Worm (Caenorhabditis elegans) whole organism, L3 larva: ENCODE results near the gene daf-12.

Source experiments
- ama-1 ChIP-seq: fragments of 150-350 bp; optimal IDR thresholded peaks from 2 replicates; lab custom pipeline; 2018
- ceh-82 ChIP-seq: fragments of 150-350 bp; optimal IDR thresholded peaks from 2 replicates; lab custom pipeline; 2014; ENCODE audit warnings: missing biosample characterization, missing genetic modification characterization
- fos-1 ChIP-seq: fragments of 150-350 bp; optimal IDR thresholded peaks from 2 replicates; lab custom pipeline; 2014; ENCODE audit warnings: missing biosample characterization, missing genetic modification characterization
- nhr-11 ChIP-seq: fragments of 150-350 bp; optimal IDR thresholded peaks from 2 replicates; lab custom pipeline; 2014; ENCODE audit warnings: missing biosample characterization, missing genetic modification characterization
- nhr-12 ChIP-seq: fragments of 150-350 bp; optimal IDR thresholded peaks from 2 replicates; lab custom pipeline; 2014; ENCODE audit warnings: missing biosample characterization, missing genetic modification characterization
- snpc-4 ChIP-seq: fragments of 150-350 bp; optimal IDR thresholded peaks from 2 replicates; lab custom pipeline; 2014; ENCODE audit warnings: missing biosample characterization, missing genetic modification characterization
- unc-62 ChIP-seq: fragments of 150-350 bp; sonication (generic microtip); optimal IDR thresholded peaks from 4 replicates; lab custom pipeline; 2014; ENCODE audit warnings: missing biosample characterization, missing genetic modification reagents, missing genetic modification characterization

DNA sequence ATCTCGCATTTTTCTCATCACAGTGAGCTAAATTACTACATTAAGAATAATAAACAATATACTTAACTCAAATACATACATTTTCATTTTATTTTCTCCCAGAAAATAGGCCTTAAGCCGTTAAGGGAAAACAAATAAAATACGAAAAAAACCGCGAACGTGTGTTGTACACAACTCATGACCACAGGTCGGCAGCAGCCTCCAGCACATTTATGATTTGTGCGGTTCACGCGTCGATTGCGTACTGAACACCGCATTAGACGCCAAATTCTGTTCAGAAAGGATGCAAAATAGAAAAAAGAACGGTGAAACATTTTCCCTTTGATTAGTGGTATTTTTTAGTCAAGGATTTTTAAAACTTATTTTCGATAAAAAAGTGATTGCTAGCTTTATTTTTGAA is 43.5 kb downstream of the daf-12 start:
- no peak for TF ChIP-seq unc-62
- peak; percentile 20 for TF ChIP-seq snpc-4 (tag; lab: Kevin White, UChicago)
- no peak for TF ChIP-seq ceh-82 (tag; lab: Kevin White, UChicago)
- TF ChIP-seq nhr-12 (tag; lab: Kevin White, UChicago): no peak
- no peak for TF ChIP-seq nhr-11 (tag; lab: Kevin White, UChicago)
- TF ChIP-seq fos-1 (tag; lab: Kevin White, UChicago): no peak
- TF ChIP-seq ama-1: no peak
